Worm (Caenorhabditis elegans): ENCODE measurements around the gene F37B12.3.

ce11 chrII:9028096-9028495 lies 13.1 kb downstream of the F37B12.3 start:
- TF ChIP-seq tbx-9 (tag; optimal IDR thresholded peaks at IDR 0.05; ENCODE audit: borderline replicate concordance): no peak
- TF ChIP-seq egl-44 (GFP tag; IDR thresholded peaks at IDR 0.05): no peak
- TF ChIP-seq lin-40 (tag; optimal IDR thresholded peaks at IDR 0.05): no peak
- no peak for TF ChIP-seq dpl-1 (GFP tag; optimal IDR thresholded peaks at IDR 0.05)
- no peak for TF ChIP-seq D2030.7 (GFP tag; IDR thresholded peaks at IDR 0.05)
- no peak for TF ChIP-seq fkh-3 (tag; optimal IDR thresholded peaks at IDR 0.05)
- no peak for TF ChIP-seq pha-4 (tag; optimal IDR thresholded peaks at IDR 0.05)
- no peak for TF ChIP-seq zim-3 (tag; optimal IDR thresholded peaks at IDR 0.05)
- TF ChIP-seq lsy-27 (tag; optimal IDR thresholded peaks at IDR 0.05; ENCODE audit: borderline replicate concordance, insufficient read depth): no peak
